Worm (Caenorhabditis elegans) whole organism, young adult: ENCODE measurements around the gene atl-1.

Source experiments
- B0336.3 ChIP-seq: fragments of 200-800 bp; sonication (Bioruptor generic); IDR thresholded peaks from 2 replicates; pipeline ENCODE4 v1.3.6; 2022; ENCODE audit warnings: missing genetic modification characterization, missing compliant biosample characterization
- D2030.7 ChIP-seq: fragments of 200-800 bp; sonication (Bioruptor generic); IDR thresholded peaks from 2 replicates; pipeline ENCODE4 v1.3.6; 2022; ENCODE audit warnings: missing genetic modification reagents, missing genetic modification characterization, missing compliant biosample characterization
- F57C9.4 ChIP-seq: sonication (generic microtip); optimal IDR thresholded peaks from 2 replicates; lab custom pipeline; 2017; ENCODE audit warnings: mild to moderate bottlenecking, missing genetic modification characterization, missing compliant biosample characterization
- cebp-2 ChIP-seq: fragments of 200-800 bp; sonication (Bioruptor generic); IDR thresholded peaks from 2 replicates; pipeline ENCODE4 v1.3.6; 2022; ENCODE audit warnings: missing genetic modification characterization, missing compliant biosample characterization
- let-526 ChIP-seq: fragments of 200-800 bp; sonication (Bioruptor generic); IDR thresholded peaks from 2 replicates; pipeline ENCODE4 v1.3.6; 2022; ENCODE audit warnings: missing genetic modification reagents, missing genetic modification characterization, missing compliant biosample characterization
- lin-40 ChIP-seq: sonication (generic microtip); optimal IDR thresholded peaks from 2 replicates; lab custom pipeline; 2016; ENCODE audit warnings: missing genetic modification characterization, mild to moderate bottlenecking, missing compliant biosample characterization, missing genotype, missing genetic modification reagents
- madf-6 ChIP-seq: fragments of 200-800 bp; sonication (Bioruptor generic); IDR thresholded peaks from 2 replicates; pipeline ENCODE4 v1.3.6; 2022; ENCODE audit warnings: missing genetic modification reagents, missing genetic modification characterization, missing compliant biosample characterization
- repo-1 ChIP-seq: sonication (generic microtip); optimal IDR thresholded peaks from 2 replicates; lab custom pipeline; 2017; ENCODE audit warnings: mild to moderate bottlenecking, missing genetic modification characterization, missing compliant biosample characterization

ce11 chrV:9630944-9631343 is 14.5 kb downstream of the atl-1 start, which contains the start of gene T06E4.5:
- TF ChIP-seq cebp-2 (GFP tag; lab: Robert Waterston, UW) (no peak), B0336.3 (GFP tag; lab: Robert Waterston, UW) (no peak), F57C9.4 (no peak), madf-6 (GFP tag; lab: Robert Waterston, UW) (no peak), let-526 (no peak), D2030.7 (GFP tag; lab: Robert Waterston, UW) (no peak), repo-1 (no peak), lin-40 (no peak)
